Worm (Caenorhabditis elegans) whole organism, L4/young adult: Measurements from ENCODE around the gene pycr-4.

ENCODE experiments used
- W03F9.2 ChIP-seq: fragments of 150-350 bp; optimal IDR thresholded peaks from 2 replicates; lab custom pipeline; 2014; ENCODE audit warnings: missing biosample characterization, missing genetic modification characterization
- dao-5 ChIP-seq: sonication (generic microtip); optimal IDR thresholded peaks from 2 replicates; lab custom pipeline; 2016; ENCODE audit warnings: missing genotype, missing genetic modification characterization, moderate library complexity, missing compliant biosample characterization
- him-1 ChIP-seq: sonication (generic microtip); optimal IDR thresholded peaks from 2 replicates; lab custom pipeline; 2016; ENCODE audit warnings: missing genotype, missing genetic modification reagents, missing genetic modification characterization, missing compliant biosample characterization

- TF ChIP-seq him-1 (tag; lab: Kevin White, UChicago) (no peak), dao-5 (no peak), W03F9.2 (no peak)
Measured at ce11 chrIV:7468638-7469037, 8.5 kb downstream of the pycr-4 start.
